Worm (Caenorhabditis elegans) whole organism, L1 larva: ENCODE measurements around the gene F13H8.8.

ENCODE experiments used
- C04F5.9 ChIP-seq: sonication (generic microtip); optimal IDR thresholded peaks from 2 replicates; lab custom pipeline; 2016; ENCODE audit warnings: missing genetic modification characterization, missing compliant biosample characterization
- Y116A8C.19 ChIP-seq: sonication (generic microtip); optimal IDR thresholded peaks from 2 replicates; lab custom pipeline; 2016; ENCODE audit warnings: missing compliant biosample characterization, missing genetic modification characterization, borderline replicate concordance
- aly-2 ChIP-seq: fragments of 150-350 bp; optimal IDR thresholded peaks from 2 replicates; lab custom pipeline; 2014; ENCODE audit warnings: missing biosample characterization, missing genetic modification characterization
- ama-1 ChIP-seq: fragments of 150-350 bp; optimal IDR thresholded peaks from 2 replicates; lab custom pipeline; 2014
- ceh-8 ChIP-seq: fragments of 200-800 bp; sonication (Bioruptor generic); optimal IDR thresholded peaks from 2 replicates; lab custom pipeline; 2018; ENCODE audit warnings: mild to moderate bottlenecking, missing genetic modification characterization, moderate library complexity, missing compliant biosample characterization
- ceh-82 ChIP-seq, 3 experiments: fragments of 150-350 bp in 1 of 3; sonication (generic microtip) in 2 of 3; optimal IDR thresholded peaks; 2 replicates each; lab custom pipeline; 2014 to 2017; ENCODE audit warnings: missing biosample characterization in 3 of 3, missing genetic modification characterization in 3 of 3
- ces-1 ChIP-seq: fragments of 150-350 bp; optimal IDR thresholded peaks from 2 replicates; lab custom pipeline; 2014; ENCODE audit warnings: missing biosample characterization, missing genetic modification reagents, missing genetic modification characterization
- dpl-1 ChIP-seq, 3 experiments: fragments of 150-350 bp in 2 of 3; sonication (generic microtip) in 1 of 3; optimal IDR thresholded peaks; 2 replicates each; lab custom pipeline; 2014 to 2017; ENCODE audit warnings: missing biosample characterization in 3 of 3, missing genetic modification characterization in 3 of 3, missing genetic modification reagents in 3 of 3
- dsc-1 ChIP-seq: sonication (generic microtip); optimal IDR thresholded peaks from 2 replicates; lab custom pipeline; 2016; ENCODE audit warnings: mild to moderate bottlenecking, missing genetic modification characterization, missing compliant biosample characterization
- efl-1 ChIP-seq, 4 experiments: fragments of 150-350 bp; optimal IDR thresholded peaks in 3 of 4; peaks in 1 of 4; 1 replicate in 1 of 4; 2 replicates in 3 of 4; lab custom pipeline; 2014; ENCODE audit warnings: missing biosample characterization in 2 of 4, missing genetic modification characterization in 2 of 4, missing genetic modification reagents in 2 of 4
- efl-3 ChIP-seq: fragments of 200-800 bp; sonication (Bioruptor generic); optimal IDR thresholded peaks from 2 replicates; lab custom pipeline; 2018; ENCODE audit warnings: mild to moderate bottlenecking, missing genetic modification characterization, missing compliant biosample characterization
- egl-13 ChIP-seq: sonication (generic microtip); optimal IDR thresholded peaks from 2 replicates; lab custom pipeline; 2016; ENCODE audit warnings: missing genotype, missing genetic modification reagents, missing genetic modification characterization, missing compliant biosample characterization
- egl-27 ChIP-seq, 2 experiments: fragments of 150-350 bp in 1 of 2; sonication (generic microtip); optimal IDR thresholded peaks; 3 replicates each; lab custom pipeline; 2017 to 2018; ENCODE audit warnings: missing biosample characterization in 2 of 2, missing genetic modification characterization in 2 of 2, missing genetic modification reagents in 2 of 2
- elt-2 ChIP-seq: sonication (generic microtip); optimal IDR thresholded peaks from 2 replicates; lab custom pipeline; 2016; ENCODE audit warnings: missing genetic modification characterization, mild to moderate bottlenecking, inconsistent platforms, missing compliant biosample characterization, missing genetic modification reagents
- fkh-10 ChIP-seq: sonication (generic microtip); optimal IDR thresholded peaks from 2 replicates; lab custom pipeline; 2017; ENCODE audit warnings: missing biosample characterization, missing genetic modification reagents, missing genetic modification characterization
- fkh-8 ChIP-seq: sonication (generic microtip); optimal IDR thresholded peaks from 2 replicates; lab custom pipeline; 2016; ENCODE audit warnings: mild to moderate bottlenecking, missing genetic modification characterization, missing compliant biosample characterization
- grh-1 ChIP-seq: fragments of 200-800 bp; sonication (Bioruptor generic); IDR thresholded peaks from 2 replicates; pipeline ENCODE4 v1.3.6; 2022; ENCODE audit warnings: missing genetic modification reagents, missing genetic modification characterization, missing compliant biosample characterization
- hlh-17 ChIP-seq: fragments of 200-800 bp; sonication (Bioruptor generic); optimal IDR thresholded peaks from 2 replicates; lab custom pipeline; 2018; ENCODE audit warnings: missing genetic modification characterization, mild to moderate bottlenecking, missing compliant biosample characterization, moderate library complexity, borderline replicate concordance
- isw-1 ChIP-seq: fragments of 200-800 bp; sonication (Bioruptor generic); IDR thresholded peaks from 2 replicates; pipeline ENCODE4 v1.3.6; 2022; ENCODE audit warnings: missing genetic modification characterization, missing compliant biosample characterization
- jun-1 ChIP-seq: fragments of 150-350 bp; optimal IDR thresholded peaks from 2 replicates; lab custom pipeline; 2014; ENCODE audit warnings: missing biosample characterization, missing genetic modification reagents, missing genetic modification characterization
- lin-13 ChIP-seq: fragments of 150-350 bp; optimal IDR thresholded peaks from 2 replicates; lab custom pipeline; 2014; ENCODE audit warnings: missing biosample characterization, missing genetic modification reagents, missing genetic modification characterization
- lin-14 ChIP-seq: fragments of 200-800 bp; sonication (Bioruptor generic); optimal IDR thresholded peaks from 2 replicates; lab custom pipeline; 2018; ENCODE audit warnings: mild to moderate bottlenecking, missing genetic modification characterization, moderate library complexity, missing compliant biosample characterization
- lin-35 ChIP-seq, 2 experiments: fragments of 150-350 bp; optimal IDR thresholded peaks; 2 replicates each; lab custom pipeline; 2014; ENCODE audit warnings: missing biosample characterization in 2 of 2, missing genetic modification characterization in 2 of 2, missing genetic modification reagents in 2 of 2
- lin-39 ChIP-seq: fragments of 150-350 bp; optimal IDR thresholded peaks from 2 replicates; lab custom pipeline; 2014; ENCODE audit warnings: missing biosample characterization, missing genetic modification reagents, missing genetic modification characterization
- lir-3 ChIP-seq: sonication (generic microtip); optimal IDR thresholded peaks from 2 replicates; lab custom pipeline; 2016; ENCODE audit warnings: mild to moderate bottlenecking, missing genetic modification characterization, moderate library complexity, missing compliant biosample characterization; ENCODE audit not compliant: poor library complexity
- lsy-2 ChIP-seq, 2 experiments: fragments of 150-350 bp; optimal IDR thresholded peaks; 2 replicates each; lab custom pipeline; 2014; ENCODE audit warnings: missing biosample characterization in 2 of 2, missing genetic modification characterization in 2 of 2
- mdl-1 ChIP-seq, 2 experiments: fragments of 150-350 bp; optimal IDR thresholded peaks; 2 replicates each; lab custom pipeline; 2014 to 2017; ENCODE audit warnings: missing biosample characterization in 2 of 2, missing genetic modification characterization in 2 of 2, inconsistent platforms in 1 of 2
- mep-1 ChIP-seq: fragments of 150-350 bp; optimal IDR thresholded peaks from 2 replicates; lab custom pipeline; 2014; ENCODE audit warnings: missing biosample characterization, missing genetic modification characterization
- nhr-20 ChIP-seq: sonication (generic microtip); optimal IDR thresholded peaks from 2 replicates; lab custom pipeline; 2016; ENCODE audit warnings: mild to moderate bottlenecking, missing genetic modification characterization, missing compliant biosample characterization
- nhr-47 ChIP-seq: sonication (generic microtip); optimal IDR thresholded peaks from 2 replicates; lab custom pipeline; 2016; ENCODE audit warnings: mild to moderate bottlenecking, missing genetic modification characterization, moderate library complexity, missing compliant biosample characterization
- nhr-71 ChIP-seq: sonication (generic microtip); optimal IDR thresholded peaks from 2 replicates; lab custom pipeline; 2016; ENCODE audit warnings: mild to moderate bottlenecking, missing genetic modification characterization, moderate library complexity, missing compliant biosample characterization
- nhr-76 ChIP-seq: sonication (generic microtip); optimal IDR thresholded peaks from 2 replicates; lab custom pipeline; 2017; ENCODE audit warnings: missing biosample characterization, missing genetic modification characterization
- nhr-77 ChIP-seq: fragments of 150-350 bp; optimal IDR thresholded peaks from 2 replicates; lab custom pipeline; 2014; ENCODE audit warnings: missing biosample characterization, missing genetic modification characterization
- nhr-85 ChIP-seq: sonication (generic microtip); peaks from one replicate; lab custom pipeline; 2016; ENCODE audit warnings: missing genetic modification characterization, inconsistent platforms, missing compliant biosample characterization
- nhr-90 ChIP-seq: sonication (generic microtip); optimal IDR thresholded peaks from 2 replicates; lab custom pipeline; 2016; ENCODE audit warnings: mild to moderate bottlenecking, missing genetic modification characterization, missing compliant biosample characterization; ENCODE audit not compliant: poor library complexity
- pax-3 ChIP-seq: fragments of 200-800 bp; sonication (Bioruptor generic); optimal IDR thresholded peaks from 2 replicates; lab custom pipeline; 2018; ENCODE audit warnings: mild to moderate bottlenecking, missing genetic modification characterization, moderate library complexity, missing compliant biosample characterization
- snu-23 ChIP-seq: sonication (generic microtip); optimal IDR thresholded peaks from 2 replicates; lab custom pipeline; 2016; ENCODE audit warnings: missing genetic modification characterization, missing compliant biosample characterization
- sox-4 ChIP-seq: sonication (generic microtip); optimal IDR thresholded peaks from 2 replicates; lab custom pipeline; 2016; ENCODE audit warnings: missing genetic modification characterization, missing compliant biosample characterization
- unc-130 ChIP-seq: fragments of 150-350 bp; optimal IDR thresholded peaks from 2 replicates; lab custom pipeline; 2017; ENCODE audit warnings: missing biosample characterization, missing genetic modification characterization, inconsistent platforms
- unc-30 ChIP-seq: sonication (generic microtip); optimal IDR thresholded peaks from 2 replicates; lab custom pipeline; 2017; ENCODE audit warnings: missing biosample characterization, missing genetic modification characterization
- unc-62 ChIP-seq: fragments of 150-350 bp; optimal IDR thresholded peaks from 2 replicates; lab custom pipeline; 2014; ENCODE audit warnings: missing biosample characterization, missing genetic modification reagents, missing genetic modification characterization
- unc-86 ChIP-seq: sonication (generic microtip); optimal IDR thresholded peaks from 2 replicates; lab custom pipeline; 2016; ENCODE audit warnings: missing genetic modification characterization, missing compliant biosample characterization
- unc-98 ChIP-seq: fragments of 200-800 bp; sonication (Bioruptor generic); IDR thresholded peaks from 2 replicates; pipeline ENCODE4 v1.3.6; 2022; ENCODE audit warnings: missing genetic modification characterization, missing compliant biosample characterization
- zip-4 ChIP-seq: fragments of 200-800 bp; sonication (Bioruptor generic); optimal IDR thresholded peaks from 2 replicates; lab custom pipeline; 2018; ENCODE audit warnings: mild to moderate bottlenecking, missing genetic modification characterization, moderate library complexity, missing compliant biosample characterization
- ztf-4 ChIP-seq: fragments of 150-350 bp; optimal IDR thresholded peaks from 2 replicates; lab custom pipeline; 2014; ENCODE audit warnings: missing biosample characterization, missing genetic modification characterization

Gene F13H8.8

ce11 chrII:6281002-6281401 lies 13.1 kb upstream of the F13H8.8 start, which contains the start of gene scly-1:
scly-1 (minus strand) TSS chrII:6281102.
- TF ChIP-seq efl-1 (optimal IDR thresholded peaks at IDR 0.05; lab: Kevin White, UChicago) (no peak), efl-1 (GFP tag; optimal IDR thresholded peaks at IDR 0.05 in 1 of 2; lab: Kevin White, UChicago) (peak in 1 of 2 experiments; percentile 87), unc-86 (tag; lab: Kevin White, UChicago) (no peak)

- TF ChIP-seq dpl-1 (GFP tag; optimal IDR thresholded peaks at IDR 0.05; lab: Kevin White, UChicago) (peak in 1 of 3 experiments; percentile 10), jun-1 (tag; lab: Kevin White, UChicago) (no peak), lsy-2 (tag; optimal IDR thresholded peaks at IDR 0.05; lab: Kevin White, UChicago) (peak in 1 of 2 experiments; percentile 1), efl-1 (optimal IDR thresholded peaks at IDR 0.05; lab: Kevin White, UChicago) (peak; percentile 3 to 9), efl-1 (GFP tag; optimal IDR thresholded peaks at IDR 0.05 in 1 of 2; lab: Kevin White, UChicago) (no peak), ceh-82 (tag; optimal IDR thresholded peaks at IDR 0.05; lab: Kevin White, UChicago) (peak in 1 of 3 experiments; percentile 2), lin-14 (peak; percentile 28), elt-2 (tag; lab: Kevin White, UChicago) (no peak)
These were observed 6.0 kb upstream of the F13H8.8 start, which contains the start of gene bpl-1 for ce11 chrII:6273916-6274315. bpl-1 (plus strand) TSS chrII:6274216.

- TF ChIP-seq ces-1 (GFP tag; lab: Kevin White, UChicago) (no peak), unc-62 (GFP tag; lab: Kevin White, UChicago) (no peak), ceh-82 (tag; optimal IDR thresholded peaks at IDR 0.05; lab: Kevin White, UChicago) (peak; percentile 74 to 78 (median 75)), unc-98 (no peak), hlh-17 (GFP tag; lab: Kevin White, UChicago) (no peak), nhr-76 (no peak), fkh-8 (tag; lab: Kevin White, UChicago) (peak; percentile 68), snu-23 (GFP tag; lab: Kevin White, UChicago) (peak; percentile 86), nhr-20 (peak; percentile 84), egl-13 (tag; lab: Kevin White, UChicago) (peak; percentile 81), isw-1 (GFP tag; lab: Robert Waterston, UW) (peak; percentile 88), nhr-77 (tag; lab: Kevin White, UChicago) (peak; percentile 62), nhr-85 (peak; percentile 88), lin-13 (GFP tag; lab: Kevin White, UChicago) (peak; percentile 56), C04F5.9 (tag; lab: Kevin White, UChicago) (peak; percentile 58), lin-35 (GFP tag; optimal IDR thresholded peaks at IDR 0.05; lab: Kevin White, UChicago) (peak; percentile 96 to 98), nhr-90 (peak; percentile 77), nhr-71 (tag; lab: Kevin White, UChicago) (peak; percentile 90), nhr-47 (peak; percentile 91), dsc-1 (peak; percentile 82), zip-4 (GFP tag; lab: Kevin White, UChicago) (peak; percentile 54), ama-1 (peak; percentile 67), pax-3 (peak; percentile 59), ceh-8 (GFP tag; lab: Kevin White, UChicago) (peak; percentile 83), ztf-4 (tag; lab: Kevin White, UChicago) (peak; percentile 47), unc-30 (tag; lab: Kevin White, UChicago) (no peak), Y116A8C.19 (no peak), aly-2 (tag; lab: Kevin White, UChicago) (peak; percentile 63), sox-4 (peak; percentile 25), mep-1 (tag; lab: Kevin White, UChicago) (peak; percentile 80), lin-39 (tag; lab: Kevin White, UChicago) (no peak), mdl-1 (tag; optimal IDR thresholded peaks at IDR 0.05; lab: Kevin White, UChicago) (peak in 1 of 2 experiments; percentile 75), fkh-10 (GFP tag; lab: Kevin White, UChicago) (peak; percentile 20), grh-1 (GFP tag; lab: Robert Waterston, UW) (peak; percentile 82), efl-3 (GFP tag; lab: Kevin White, UChicago) (no peak), egl-27 (tag; optimal IDR thresholded peaks at IDR 0.05; lab: Kevin White, UChicago) (no peak), efl-1 (optimal IDR thresholded peaks at IDR 0.05; lab: Kevin White, UChicago) (peak; percentile 97 to 99), efl-1 (GFP tag; optimal IDR thresholded peaks at IDR 0.05 in 1 of 2; lab: Kevin White, UChicago) (peak; percentile 98 to 100), elt-2 (tag; lab: Kevin White, UChicago) (peak; percentile 37), lir-3 (tag; lab: Kevin White, UChicago) (peak; percentile 72), unc-130 (tag; lab: Kevin White, UChicago) (peak; percentile 90)
These were observed 2.0 kb upstream of the F13H8.8 start, which contains the start of gene F13H8.2 for ce11 chrII:6269805-6270414. F13H8.2 (plus strand) TSS chrII:6270364.
